Fruit fly (Drosophila melanogaster): ENCODE measurements around the gene Tcs6.

DNA sequence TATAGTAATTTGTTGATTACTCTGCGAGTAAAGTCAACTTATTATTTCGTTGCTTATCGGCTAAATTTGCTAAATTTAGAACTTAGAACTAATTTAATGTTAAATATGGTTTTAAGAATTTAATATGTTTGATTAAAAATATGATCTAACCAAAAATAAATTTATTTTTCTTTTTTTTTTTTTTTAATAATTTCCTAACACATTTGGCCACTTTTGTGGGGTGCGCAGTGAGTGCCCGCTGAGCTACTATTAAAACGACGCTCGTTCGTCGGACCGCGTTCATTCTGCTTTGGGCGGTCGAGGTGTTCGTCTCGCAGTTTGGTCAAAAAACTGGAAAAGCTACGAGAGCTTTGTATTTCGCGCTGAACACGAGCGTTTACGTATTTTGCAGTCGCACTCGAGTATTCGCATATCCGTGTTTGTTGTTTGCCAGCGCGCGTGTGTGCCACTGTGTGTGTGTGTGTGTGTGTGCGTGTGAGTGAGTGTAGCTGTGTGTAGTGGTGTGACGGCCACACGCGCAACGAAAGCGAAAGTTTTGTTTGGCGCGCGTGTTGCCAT lies 48.7 kb upstream of the Tcs6 start, which contains the start of gene Cipc:
- TF ChIP-seq Mnt (GFP tag; optimal IDR thresholded peaks at IDR 0.05) = peak; percentile 96
- TF ChIP-seq tj (GFP tag; optimal IDR thresholded peaks at IDR 0.05) = peak; percentile 85
- peak; percentile 55 for TF ChIP-seq bab1 (GFP tag; optimal IDR thresholded peaks at IDR 0.05)
- TF ChIP-seq kay (GFP tag; ENCODE audit: borderline replicate concordance) = peak; percentile 90
- peak; percentile 89 for TF ChIP-seq CG33017 (tag; optimal IDR thresholded peaks at IDR 0.05)
- TF ChIP-seq CG7101 (tag; optimal IDR thresholded peaks at IDR 0.05) = peak; percentile 83
- TF ChIP-seq CG14711 (tag; optimal IDR thresholded peaks at IDR 0.05) = peak; percentile 76
- peak; percentile 21 for TF ChIP-seq CG1620 (GFP tag; optimal IDR thresholded peaks at IDR 0.05)
- TF ChIP-seq Hr96 (GFP tag; optimal IDR thresholded peaks at IDR 0.05) = peak; percentile 14
- TF ChIP-seq Clk (GFP tag; optimal IDR thresholded peaks at IDR 0.05) = peak; percentile 43
- no peak for TF ChIP-seq cnc (optimal IDR thresholded peaks at IDR 0.05)
- TF ChIP-seq cic (GFP tag; optimal IDR thresholded peaks at IDR 0.05) = peak; percentile 95
- peak; percentile 70 for TF ChIP-seq toe (GFP tag; optimal IDR thresholded peaks at IDR 0.05)
- TF ChIP-seq ovo (GFP tag; optimal IDR thresholded peaks at IDR 0.05) = peak; percentile 63
